Fruit fly (Drosophila melanogaster) whole organism, wandering third instar larva: ENCODE results near the gene CG44174.

Experiments used
- Abd-B ChIP-seq: fragments of >200 bp; optimal IDR thresholded peaks from 2 replicates; lab custom pipeline; 2017; ENCODE audit warnings: missing biosample characterization, missing genetic modification characterization
- CG32264 ChIP-seq: fragments of 200-800 bp; sonication (Bioruptor generic); optimal IDR thresholded peaks from 2 replicates; lab custom pipeline; 2016; ENCODE audit warnings: missing biosample characterization, missing genetic modification characterization
- GATAd ChIP-seq: sonication (Bioruptor generic); optimal IDR thresholded peaks from 2 replicates; lab custom pipeline; 2016; ENCODE audit warnings: missing biosample characterization, missing genetic modification characterization
- Hr78 ChIP-seq: fragments of >200 bp; optimal IDR thresholded peaks from 2 replicates; lab custom pipeline; 2017; ENCODE audit warnings: missing biosample characterization, missing genetic modification characterization
- Mio ChIP-seq: sonication (Bioruptor generic); optimal IDR thresholded peaks from 2 replicates; lab custom pipeline; 2016; ENCODE audit warnings: missing biosample characterization, missing genetic modification characterization
- Myc ChIP-seq: fragments of >200 bp; optimal IDR thresholded peaks from 2 replicates; lab custom pipeline; 2017
- N ChIP-seq: fragments of >200 bp; optimal IDR thresholded peaks from 2 replicates; lab custom pipeline; 2018; ENCODE audit warnings: missing biosample characterization, missing external identifiers, missing genetic modification characterization
- Vsx2 ChIP-seq: fragments of 200-300, 225-300 bp; sonication (Bioruptor generic); optimal IDR thresholded peaks from 2 replicates; lab custom pipeline; 2018; ENCODE audit warnings: missing biosample characterization, missing genetic modification characterization; ENCODE audit not compliant: partially characterized antibody
- brk ChIP-seq: fragments of 200-800 bp; sonication (Bioruptor generic); optimal IDR thresholded peaks from 2 replicates; lab custom pipeline; 2016; ENCODE audit warnings: missing biosample characterization, mild to moderate bottlenecking, missing genetic modification characterization
- dl ChIP-seq, 2 experiments: fragments of 175-275, 200-275 bp in 1 of 2; fragments of 200-275 bp in 1 of 2; sonication (Bioruptor generic); optimal IDR thresholded peaks; lab custom pipeline; 2018; ENCODE audit warnings: mild to moderate bottlenecking in 2 of 2, missing biosample characterization in 2 of 2, missing genetic modification characterization in 2 of 2, moderate library complexity in 2 of 2; ENCODE audit not compliant: partially characterized antibody in 2 of 2, insufficient read depth in 1 of 2
- ey ChIP-seq: fragments of 200-800 bp; sonication (Bioruptor generic); optimal IDR thresholded peaks from 2 replicates; lab custom pipeline; 2016; ENCODE audit warnings: missing biosample characterization, missing genetic modification characterization
- jim ChIP-seq: fragments of 175-275, 200-325 bp; sonication (Bioruptor generic); optimal IDR thresholded peaks from 2 replicates; lab custom pipeline; 2016; ENCODE audit warnings: missing biosample characterization, mild to moderate bottlenecking, missing genetic modification characterization
- psq ChIP-seq: fragments of 200-800 bp; sonication (Bioruptor generic); optimal IDR thresholded peaks from 3 replicates; lab custom pipeline; 2017; ENCODE audit warnings: missing biosample characterization, mild to moderate bottlenecking, missing genetic modification characterization, moderate library complexity
- rgr ChIP-seq: fragments of 200-800 bp; sonication (Bioruptor generic); optimal IDR thresholded peaks from 3 replicates; lab custom pipeline; 2016; ENCODE audit warnings: missing biosample characterization, mild to moderate bottlenecking, missing genetic modification characterization

Gene CG44174

dm6 chr3R:19253975-19254374 is 43.5 kb downstream of the CG44174 start:
- TF ChIP-seq psq (GFP tag; lab: Kevin White, UChicago) (peak; percentile 21), dl (GFP tag; optimal IDR thresholded peaks at IDR 0.05; lab: Kevin White, UChicago; ENCODE audit: insufficient read depth in 1 of 2, partially characterized antibody in 2 of 2) (no peak)

dm6 chr3R:19250063-19250462 is 47.4 kb downstream of the CG44174 start:
- TF ChIP-seq rgr (no peak), CG32264 (GFP tag; lab: Kevin White, UChicago) (no peak), Mio (GFP tag; lab: Kevin White, UChicago) (no peak), Vsx2 (GFP tag; lab: Kevin White, UChicago) (no peak), Hr78 (GFP tag; lab: Kevin White, UChicago) (no peak), Abd-B (GFP tag; lab: Kevin White, UChicago) (no peak), brk (no peak), jim (no peak)

DNA sequence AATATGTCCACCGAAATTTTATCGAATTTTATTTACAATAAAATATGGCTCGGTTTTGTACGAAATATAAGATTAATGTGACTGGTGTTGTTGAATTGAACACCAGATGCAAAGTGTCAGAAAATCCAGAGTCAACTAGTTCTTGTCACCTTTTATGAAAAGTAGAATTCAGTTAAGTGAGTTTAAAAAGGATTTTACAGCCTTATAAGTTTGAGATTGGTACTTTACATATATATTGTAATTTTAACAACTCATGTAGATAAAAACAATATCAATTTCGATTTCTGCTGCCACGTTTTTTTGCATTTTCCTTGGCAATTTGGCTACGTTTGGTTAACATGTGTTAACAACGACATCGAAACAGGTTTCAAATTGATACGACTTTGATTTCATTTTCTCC is 49.5 kb downstream of the CG44174 start, which contains the start of gene CG5217:
Gene CG5217, minus strand, starts transcription at position 101 of the 400 bp plus-strand sequence.
- TF ChIP-seq GATAd = no peak
- TF ChIP-seq psq (GFP tag; lab: Kevin White, UChicago) = no peak
- TF ChIP-seq Hr78 (GFP tag; lab: Kevin White, UChicago) = no peak
- TF ChIP-seq ey (GFP tag; lab: Kevin White, UChicago) = no peak
- no peak for TF ChIP-seq Myc
- TF ChIP-seq Abd-B (GFP tag; lab: Kevin White, UChicago) = no peak
- TF ChIP-seq N (GFP tag; lab: Kevin White, UChicago) = no peak
- TF ChIP-seq, all 38 proteins: peak for 0
